Worm (Caenorhabditis elegans): ENCODE data around the gene B0334.20.

- TF ChIP-seq ceh-2 (tag; optimal IDR thresholded peaks at IDR 0.05), result no peak
- TF ChIP-seq tbx-7 (tag; optimal IDR thresholded peaks at IDR 0.05), result no peak
- no peak for TF ChIP-seq F13H6.1 (tag; optimal IDR thresholded peaks at IDR 0.05)
- no peak for TF ChIP-seq rnt-1 (tag; optimal IDR thresholded peaks at IDR 0.05)
- TF ChIP-seq hlh-30 (tag; optimal IDR thresholded peaks at IDR 0.05; ENCODE audit: insufficient read depth), result no peak
These were observed 35.7 kb upstream of the B0334.20 start for ce11 chrII:11535924-11536323.
